Worm (Caenorhabditis elegans) whole organism, L1 larva: ENCODE data around the gene F44E2.8.

Experiments
- blmp-1 ChIP-seq: fragments of 150-350 bp; optimal IDR thresholded peaks from 2 replicates; lab custom pipeline; 2014; ENCODE audit warnings: missing biosample characterization, missing genetic modification characterization
- nhr-12 ChIP-seq: sonication (generic microtip); optimal IDR thresholded peaks from 2 replicates; lab custom pipeline; 2017; ENCODE audit warnings: missing biosample characterization, missing genetic modification characterization

DNA sequence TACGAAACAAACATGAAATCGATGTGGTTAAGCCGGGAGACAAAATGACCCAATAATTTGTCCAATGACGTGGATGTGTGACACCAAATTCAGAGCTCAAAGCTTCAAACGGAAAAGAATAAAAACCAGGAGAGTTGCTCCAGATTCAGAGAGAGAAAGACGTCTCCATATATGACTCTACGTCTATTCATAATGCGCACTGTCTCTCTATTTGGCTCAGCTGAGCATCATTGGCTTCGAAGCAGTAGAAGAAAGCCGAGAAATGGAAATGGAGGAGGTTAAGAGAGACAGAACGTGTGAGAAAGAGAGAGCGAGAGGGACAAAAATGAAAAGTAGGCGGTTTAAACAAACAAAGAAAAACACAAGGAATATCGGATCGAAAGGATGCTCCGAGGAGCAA is 36.6 kb upstream of the F44E2.8 start:
- no peak for TF ChIP-seq blmp-1 (tag; lab: Kevin White, UChicago)
- no peak for TF ChIP-seq nhr-12 (tag; lab: Kevin White, UChicago)
